Fruit fly (Drosophila melanogaster): ENCODE results near the gene RpL3.

The RpL3 gene

dm6 chr3R:11243951-11244660, 22.4 kb downstream of the RpL3 start, which contains the start of the genes CG17734 and CG5214 (continued):
- no peak for TF ChIP-seq wor (GFP tag; IDR thresholded peaks at IDR 0.05)
- no peak for TF ChIP-seq Oli (tag; optimal IDR thresholded peaks at IDR 0.05)
- no peak for TF ChIP-seq E2f1 (GFP tag; IDR thresholded peaks at IDR 0.05)
- TF ChIP-seq CG32772 (GFP tag; IDR thresholded peaks at IDR 0.05): no peak
- no peak for TF ChIP-seq CG5180 (GFP tag; optimal IDR thresholded peaks at IDR 0.05)
- no peak for TF ChIP-seq stc (GFP tag; IDR thresholded peaks at IDR 0.05)
- TF ChIP-seq YL-1 (GFP tag; optimal IDR thresholded peaks at IDR 0.05): peak; percentile 48
- TF ChIP-seq BEAF-32 (GFP tag; optimal IDR thresholded peaks at IDR 0.05): peak; percentile 88
- no peak for TF ChIP-seq row (GFP tag; IDR thresholded peaks at IDR 0.05)
- no peak for TF ChIP-seq pnt (GFP tag; optimal IDR thresholded peaks at IDR 0.05)
- TF ChIP-seq crp (GFP tag; optimal IDR thresholded peaks at IDR 0.05): peak in 1 of 2 experiments; percentile 72
- no peak for TF ChIP-seq chif (GFP tag; optimal IDR thresholded peaks at IDR 0.05)
- TF ChIP-seq B-H1 (GFP tag; IDR thresholded peaks at IDR 0.05): no peak
- no peak for TF ChIP-seq Gug (GFP tag; IDR thresholded peaks at IDR 0.05)
- no peak for TF ChIP-seq lola (GFP tag; optimal IDR thresholded peaks at IDR 0.05)
- TF ChIP-seq Hmx (GFP tag; optimal IDR thresholded peaks at IDR 0.05): no peak
- TF ChIP-seq twi (tag; optimal IDR thresholded peaks at IDR 0.05): no peak
- TF ChIP-seq HLH54F (GFP tag; optimal IDR thresholded peaks at IDR 0.05): peak; percentile 51
- TF ChIP-seq ttk (GFP tag; IDR thresholded peaks at IDR 0.05): no peak
- no peak for TF ChIP-seq Optix (GFP tag; IDR thresholded peaks at IDR 0.05)
- peak in 1 of 2 experiments; percentile 99 for TF ChIP-seq Pdp1 (GFP tag; optimal IDR thresholded peaks at IDR 0.05)
- TF ChIP-seq ara (GFP tag; IDR thresholded peaks at IDR 0.05): no peak
- no peak for TF ChIP-seq CG17328 (GFP tag; IDR thresholded peaks at IDR 0.05)
- no peak for TF ChIP-seq CG2199 (GFP tag; IDR thresholded peaks at IDR 0.05)
- no peak for TF ChIP-seq sima (GFP tag; optimal IDR thresholded peaks at IDR 0.05)
- TF ChIP-seq CG13296 (GFP tag; optimal IDR thresholded peaks at IDR 0.05): no peak
- no peak for TF ChIP-seq Doc2 (GFP tag; IDR thresholded peaks at IDR 0.05)
- TF ChIP-seq CG6654 (GFP tag; optimal IDR thresholded peaks at IDR 0.05): no peak
- no peak for TF ChIP-seq Dbx (GFP tag; IDR thresholded peaks at IDR 0.05)
- TF ChIP-seq CG11456 (GFP tag; IDR thresholded peaks at IDR 0.05): no peak
- no peak for TF ChIP-seq ERR (GFP tag; optimal IDR thresholded peaks at IDR 0.05)
- TF ChIP-seq ab (GFP tag; optimal IDR thresholded peaks at IDR 0.05): no peak
- TF ChIP-seq CG11398 (GFP tag; optimal IDR thresholded peaks at IDR 0.05): no peak
- no peak for TF ChIP-seq CG7556 (GFP tag; optimal IDR thresholded peaks at IDR 0.05)
- no peak for TF ChIP-seq Max (GFP tag; optimal IDR thresholded peaks at IDR 0.05)
- TF ChIP-seq fu2 (GFP tag; optimal IDR thresholded peaks at IDR 0.05): peak; percentile 34
- TF ChIP-seq pho (GFP tag; optimal IDR thresholded peaks at IDR 0.05): peak; percentile 29
- TF ChIP-seq Hr39 (optimal IDR thresholded peaks at IDR 0.05): no peak
- TF ChIP-seq ci (GFP tag; IDR thresholded peaks at IDR 0.05): no peak
- TF ChIP-seq abd-A (tag; optimal IDR thresholded peaks at IDR 0.05): no peak
- TF ChIP-seq HmgZ (tag; optimal IDR thresholded peaks at IDR 0.05): peak; percentile 44
- TF ChIP-seq CG10959 (GFP tag; IDR thresholded peaks at IDR 0.05): no peak
- TF ChIP-seq ro (GFP tag; IDR thresholded peaks at IDR 0.05): no peak
- TF ChIP-seq CG10321 (GFP tag; IDR thresholded peaks at IDR 0.05): no peak
- TF ChIP-seq CG14710 (tag; optimal IDR thresholded peaks at IDR 0.05): no peak
- no peak for TF ChIP-seq NfI (GFP tag; optimal IDR thresholded peaks at IDR 0.05)
- TF ChIP-seq CG18476 (GFP tag; optimal IDR thresholded peaks at IDR 0.05): no peak
- TF ChIP-seq CG10147 (GFP tag; optimal IDR thresholded peaks at IDR 0.05): no peak
- TF ChIP-seq Vsx1 (GFP tag; optimal IDR thresholded peaks at IDR 0.05): no peak
- no peak for TF ChIP-seq org-1 (GFP tag; optimal IDR thresholded peaks at IDR 0.05)
- TF ChIP-seq sr (GFP tag; IDR thresholded peaks at IDR 0.05): no peak
